Fruit fly (Drosophila melanogaster): Measurements from ENCODE around the gene CG17027.

DNA sequence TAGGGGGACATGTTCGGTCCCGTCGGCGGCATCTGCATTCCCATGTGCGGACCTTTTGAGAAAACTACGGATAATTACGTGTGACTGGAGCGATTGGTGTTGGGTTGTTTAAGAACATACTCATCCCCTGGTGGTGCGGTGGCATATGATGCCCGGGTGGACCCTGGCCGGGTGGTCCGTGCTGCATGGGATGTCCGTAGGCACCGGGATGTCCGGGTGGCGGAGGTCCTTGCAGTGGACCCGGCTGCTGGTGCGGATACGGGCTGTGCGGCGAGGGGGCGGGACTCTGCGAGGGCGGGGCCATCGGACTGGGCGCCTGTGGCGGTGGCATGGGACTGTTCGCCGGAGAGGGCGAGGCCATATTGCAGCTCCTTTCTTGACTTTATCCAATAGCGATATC, 2.2 kb downstream of the CG17027 start:
- TF ChIP-seq Pif1B (GFP tag; optimal IDR thresholded peaks at IDR 0.05) (no peak), Snoo (tag; optimal IDR thresholded peaks at IDR 0.05) (no peak), Pif1A (GFP tag; optimal IDR thresholded peaks at IDR 0.05) (no peak), Ets98B (GFP tag; IDR thresholded peaks at IDR 0.05) (no peak)
